Worm (Caenorhabditis elegans) whole organism, L1 larva: ENCODE measurements around the gene T09A5.14.

Experiments used
- dpl-1 ChIP-seq, 3 experiments: fragments of 150-350 bp in 2 of 3; sonication (generic microtip) in 1 of 3; optimal IDR thresholded peaks; 2 replicates each; lab custom pipeline; 2014 to 2017; ENCODE audit warnings: missing biosample characterization in 3 of 3, missing genetic modification characterization in 3 of 3, missing genetic modification reagents in 3 of 3
- efl-1 ChIP-seq, 4 experiments: fragments of 150-350 bp; optimal IDR thresholded peaks in 3 of 4; peaks in 1 of 4; 1 replicate in 1 of 4; 2 replicates in 3 of 4; lab custom pipeline; 2014; ENCODE audit warnings: missing biosample characterization in 2 of 4, missing genetic modification characterization in 2 of 4, missing genetic modification reagents in 2 of 4
- elt-2 ChIP-seq: sonication (generic microtip); optimal IDR thresholded peaks from 2 replicates; lab custom pipeline; 2016; ENCODE audit warnings: missing genetic modification characterization, mild to moderate bottlenecking, inconsistent platforms, missing compliant biosample characterization, missing genetic modification reagents
- fkh-10 ChIP-seq: sonication (generic microtip); optimal IDR thresholded peaks from 2 replicates; lab custom pipeline; 2017; ENCODE audit warnings: missing biosample characterization, missing genetic modification reagents, missing genetic modification characterization
- jun-1 ChIP-seq: fragments of 150-350 bp; optimal IDR thresholded peaks from 2 replicates; lab custom pipeline; 2014; ENCODE audit warnings: missing biosample characterization, missing genetic modification reagents, missing genetic modification characterization
- sptf-1 ChIP-seq: fragments of 150-350 bp; optimal IDR thresholded peaks from 2 replicates; lab custom pipeline; 2014; ENCODE audit warnings: missing biosample characterization, missing genetic modification characterization

DNA sequence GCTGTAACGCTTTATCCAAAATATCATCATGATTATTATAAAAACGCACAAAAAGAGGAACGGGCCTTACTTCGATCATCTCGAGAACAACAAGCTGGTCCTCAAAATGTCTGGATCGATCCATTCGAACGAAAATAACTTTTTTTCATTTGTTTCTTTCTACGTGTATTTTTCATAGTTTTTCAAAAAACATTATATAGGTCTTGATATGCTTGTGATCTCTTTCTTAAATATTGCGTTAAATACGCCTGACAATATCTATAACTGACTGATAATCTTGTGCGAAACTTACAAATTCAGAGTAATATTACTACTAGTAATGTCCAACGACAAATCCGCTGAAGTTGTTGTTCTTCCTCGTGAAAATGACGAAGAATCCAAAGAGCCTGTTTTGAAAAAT is 25.9 kb downstream of the T09A5.14 start, which contains the start of gene sds-22:
- TF ChIP-seq elt-2, result no peak
- no peak for TF ChIP-seq dpl-1 (GFP tag; optimal IDR thresholded peaks at IDR 0.05; lab: Kevin White, UChicago)
- no peak for TF ChIP-seq jun-1 (tag; lab: Kevin White, UChicago)
- TF ChIP-seq sptf-1, result no peak
- no peak for TF ChIP-seq efl-1 (optimal IDR thresholded peaks at IDR 0.05; lab: Kevin White, UChicago)
- peak in 1 of 2 experiments; percentile 83 for TF ChIP-seq efl-1 (GFP tag; optimal IDR thresholded peaks at IDR 0.05 in 1 of 2; lab: Kevin White, UChicago)
- no peak for TF ChIP-seq fkh-10 (GFP tag; lab: Kevin White, UChicago)
